Fruit fly (Drosophila melanogaster) whole organism: ENCODE measurements around the gene beat-Ia.

Experiments used
- CG8478 ChIP-seq: fragments of >200 bp; optimal IDR thresholded peaks from 2 replicates; lab custom pipeline; 2018; ENCODE audit warnings: inconsistent platforms
- EcR ChIP-seq, 2 experiments: fragments of >200 bp; optimal IDR thresholded peaks; 2 replicates each; lab custom pipeline; 2017; ENCODE audit warnings: missing biosample characterization in 2 of 2, missing genetic modification characterization in 2 of 2, missing genetic modification reagents in 2 of 2
- pan ChIP-seq: fragments of >200 bp; optimal IDR thresholded peaks from 2 replicates; lab custom pipeline; 2017
- psq ChIP-seq: fragments of >200 bp; optimal IDR thresholded peaks from 2 replicates; lab custom pipeline; 2017
- usp ChIP-seq: fragments of >200 bp; optimal IDR thresholded peaks from 2 replicates; lab custom pipeline; 2017; ENCODE audit warnings: missing biosample characterization, missing genetic modification characterization, mixed read lengths

DNA sequence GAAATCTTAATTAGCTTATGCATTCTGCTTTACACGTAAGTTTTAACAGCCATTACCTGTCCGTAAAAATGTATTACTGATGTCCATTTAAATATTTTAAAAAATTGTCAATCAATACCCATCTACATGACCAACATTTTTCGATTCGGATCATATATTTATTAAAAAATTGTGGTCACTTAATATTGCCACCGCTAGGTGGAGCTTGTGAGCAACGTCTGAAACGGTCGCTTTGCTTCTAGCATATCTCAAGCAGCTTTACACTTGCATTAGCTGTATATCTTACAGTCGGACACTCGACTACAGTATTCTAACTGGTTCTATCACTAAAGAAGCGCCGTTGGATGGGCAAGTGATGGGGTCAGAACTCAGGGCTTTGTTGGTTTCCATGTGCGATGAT lies 23.1 kb upstream of the beat-Ia start:
- no peak for TF ChIP-seq usp
- no peak for TF ChIP-seq pan
- no peak for TF ChIP-seq CG8478 (lab: Kevin White, UChicago)
- TF ChIP-seq psq (lab: Kevin White, UChicago), result no peak
- no peak for TF ChIP-seq EcR (GFP tag; optimal IDR thresholded peaks at IDR 0.05; lab: Kevin White, UChicago)
